Fruit fly (Drosophila melanogaster) whole organism, embryonic: ENCODE results near the gene mthl6.
A peak's percentile ranks its signal among the peaks of the same experiment; 100 is the strongest.

ENCODE experiments used
- CG10366 ChIP-seq: fragments of 200-800 bp; sonication (Bioruptor generic); IDR thresholded peaks from 2 replicates; pipeline ENCODE4 v1.3.6; 2022; ENCODE audit warnings: missing biosample characterization, missing genetic modification characterization
- CG11085 ChIP-seq: fragments of 200-800 bp; sonication (Bioruptor generic); IDR thresholded peaks from 2 replicates; pipeline ENCODE4 v1.3.6; 2022; ENCODE audit warnings: missing biosample characterization, missing genetic modification characterization
- CG12942 ChIP-seq: fragments of 200-800 bp; sonication (Bioruptor generic); optimal IDR thresholded peaks from 3 replicates; lab custom pipeline; 2016; ENCODE audit warnings: missing biosample characterization, missing genetic modification characterization
- CG13624 ChIP-seq: fragments of 200-800 bp; sonication (Bioruptor generic); optimal IDR thresholded peaks from 2 replicates; lab custom pipeline; 2016; ENCODE audit warnings: missing biosample characterization, missing genetic modification characterization
- CG14860 ChIP-seq: fragments of 200-800 bp; sonication (Bioruptor generic); IDR thresholded peaks from 3 replicates; pipeline ENCODE4 v1.3.6; 2022; ENCODE audit warnings: missing biosample characterization, missing genetic modification characterization; ENCODE audit not compliant: partially characterized antibody
- CG1832 ChIP-seq: fragments of 200-800 bp; sonication (Bioruptor generic); optimal IDR thresholded peaks from 2 replicates; lab custom pipeline; 2017; ENCODE audit warnings: missing biosample characterization, mild to moderate bottlenecking, missing genetic modification characterization, inconsistent platforms
- CG18619 ChIP-seq: fragments of 200-800 bp; sonication (Bioruptor generic); optimal IDR thresholded peaks from 3 replicates; lab custom pipeline; 2017; ENCODE audit warnings: missing biosample characterization, mild to moderate bottlenecking, missing genetic modification characterization
- CG2116 ChIP-seq: fragments of 200-800 bp; sonication (Bioruptor generic); optimal IDR thresholded peaks from 3 replicates; lab custom pipeline; 2018; ENCODE audit warnings: missing biosample characterization, mild to moderate bottlenecking, missing genetic modification characterization
- CG2199 ChIP-seq: fragments of 200-800 bp; sonication (Bioruptor generic); IDR thresholded peaks from 3 replicates; pipeline ENCODE4 v1.3.6; 2022; ENCODE audit warnings: missing biosample characterization, missing genetic modification characterization
- CG33557 ChIP-seq: fragments of 200-800 bp; sonication (Bioruptor generic); optimal IDR thresholded peaks from 2 replicates; lab custom pipeline; 2019; ENCODE audit warnings: missing biosample characterization, mild to moderate bottlenecking, missing genetic modification characterization, moderate library complexity
- CG3726 ChIP-seq: fragments of 200-800 bp; sonication (Bioruptor generic); IDR thresholded peaks from 3 replicates; pipeline ENCODE4, ENCODE4 v1.3.6; 2022; ENCODE audit warnings: missing biosample characterization, missing genetic modification characterization
- CG4707 ChIP-seq: fragments of 200-800 bp; sonication (Bioruptor generic); optimal IDR thresholded peaks from 2 replicates; lab custom pipeline; 2018; ENCODE audit warnings: missing biosample characterization, mild to moderate bottlenecking, missing genetic modification characterization, moderate library complexity
- CG7357 ChIP-seq: fragments of 200-800 bp; sonication (Bioruptor generic); IDR thresholded peaks from 3 replicates; pipeline ENCODE4 v1.3.6; 2022; ENCODE audit warnings: missing biosample characterization, missing genetic modification characterization
- CG7786 ChIP-seq: fragments of 200-800 bp; sonication (Bioruptor generic); optimal IDR thresholded peaks from 2 replicates; lab custom pipeline; 2016; ENCODE audit warnings: missing biosample characterization, missing genetic modification characterization
- CG8089 ChIP-seq: fragments of 200-800 bp; sonication (Bioruptor generic); optimal IDR thresholded peaks from 3 replicates; lab custom pipeline; 2016; ENCODE audit warnings: missing biosample characterization, missing genetic modification characterization
- CkIIα-i1 ChIP-seq: fragments of 200-800 bp; sonication (Bioruptor generic); IDR thresholded peaks from 2 replicates; pipeline ENCODE4 v1.3.6; 2022; ENCODE audit warnings: missing biosample characterization, missing genetic modification characterization
- CrebB ChIP-seq: fragments of 200-800 bp; sonication (Bioruptor generic); optimal IDR thresholded peaks from 3 replicates; lab custom pipeline; 2018; ENCODE audit warnings: missing biosample characterization, mild to moderate bottlenecking, missing genetic modification characterization
- Dfd ChIP-seq, 2 experiments: fragments of >200 bp; optimal IDR thresholded peaks; 2 replicates each; lab custom pipeline; 2017; ENCODE audit warnings: missing biosample characterization in 2 of 2, missing genetic modification characterization in 2 of 2
- Drgx ChIP-seq: fragments of 200-800 bp; sonication (Bioruptor generic); IDR thresholded peaks from 2 replicates; pipeline ENCODE4 v1.3.6; 2022; ENCODE audit warnings: missing biosample characterization, missing genetic modification characterization
- E2f2 ChIP-seq: fragments of 200-800 bp; sonication (Bioruptor generic); IDR thresholded peaks from 2 replicates; pipeline ENCODE4 v1.3.6; 2022; ENCODE audit warnings: missing biosample characterization, missing genetic modification characterization
- Gug ChIP-seq: fragments of 200-800 bp; sonication (Bioruptor generic); IDR thresholded peaks from 4 replicates; pipeline ENCODE4 v1.3.6; 2022; ENCODE audit warnings: missing biosample characterization, missing genetic modification characterization
- H2.0 ChIP-seq: fragments of 200-800 bp; sonication (Bioruptor generic); IDR thresholded peaks from 2 replicates; pipeline ENCODE4 v1.3.6; 2022; ENCODE audit warnings: missing biosample characterization, missing genetic modification characterization
- Hmx ChIP-seq: fragments of 200-800 bp; sonication (Bioruptor generic); optimal IDR thresholded peaks from 2 replicates; lab custom pipeline; 2016; ENCODE audit warnings: missing biosample characterization, missing genetic modification characterization
- Jarid2 ChIP-seq: fragments of 200-800 bp; sonication (Bioruptor generic); optimal IDR thresholded peaks from 3 replicates; lab custom pipeline; 2017; ENCODE audit warnings: mild to moderate bottlenecking, missing biosample characterization, missing genetic modification reagents, missing genetic modification characterization
- Lhr ChIP-seq: fragments of 200-800 bp; sonication (Bioruptor generic); optimal IDR thresholded peaks from 3 replicates; lab custom pipeline; 2017; ENCODE audit warnings: mild to moderate bottlenecking, missing biosample characterization, missing genetic modification reagents, missing genetic modification characterization
- Nf-YA ChIP-seq: fragments of 200-800 bp; sonication (Bioruptor generic); IDR thresholded peaks from 2 replicates; pipeline ENCODE4 v1.3.6; 2022; ENCODE audit warnings: missing biosample characterization, missing genetic modification characterization
- Nf-YB ChIP-seq: fragments of 200-800 bp; sonication (Bioruptor generic); optimal IDR thresholded peaks from 3 replicates; lab custom pipeline; 2019; ENCODE audit warnings: missing biosample characterization, mild to moderate bottlenecking, missing genetic modification characterization, moderate library complexity
- Pdp1 ChIP-seq, 2 experiments: fragments of 200-800 bp; sonication (Bioruptor generic); optimal IDR thresholded peaks; 3 replicates each; lab custom pipeline; 2016; ENCODE audit warnings: missing biosample characterization in 2 of 2, missing genetic modification characterization in 2 of 2, mild to moderate bottlenecking in 1 of 2, moderate library complexity in 1 of 2
- Rfx ChIP-seq: fragments of 200-800 bp; sonication (Bioruptor generic); IDR thresholded peaks from 2 replicates; pipeline ENCODE4 v1.3.6; 2022; ENCODE audit warnings: missing biosample characterization, missing genetic modification characterization
- ara ChIP-seq: fragments of 200-800 bp; sonication (Bioruptor generic); IDR thresholded peaks from 2 replicates; pipeline ENCODE4 v1.3.6; 2022; ENCODE audit warnings: missing biosample characterization, missing genetic modification characterization
- chinmo ChIP-seq: fragments of 200-800 bp; sonication (Bioruptor generic); IDR thresholded peaks from 4 replicates; pipeline ENCODE4 v1.3.6; 2022; ENCODE audit warnings: missing biosample characterization, missing genetic modification characterization; ENCODE audit not compliant: partially characterized antibody
- ci ChIP-seq: fragments of 200-800 bp; sonication (Bioruptor generic); IDR thresholded peaks from 3 replicates; pipeline ENCODE4 v1.3.6; 2022; ENCODE audit warnings: missing biosample characterization, missing genetic modification characterization
- danr ChIP-seq: fragments of 200-800 bp; sonication (Bioruptor generic); IDR thresholded peaks from 2 replicates; pipeline ENCODE4 v1.3.6; 2022; ENCODE audit warnings: missing biosample characterization, missing genetic modification characterization
- exex ChIP-seq: fragments of 200-800 bp; sonication (Bioruptor generic); optimal IDR thresholded peaks from 4 replicates; lab custom pipeline; 2018; ENCODE audit warnings: missing biosample characterization, mild to moderate bottlenecking, missing genetic modification characterization, moderate library complexity
- fd96Cb ChIP-seq: fragments of 200-800 bp; sonication (Bioruptor generic); optimal IDR thresholded peaks from 2 replicates; lab custom pipeline; 2018; ENCODE audit warnings: missing biosample characterization, mild to moderate bottlenecking, missing genetic modification characterization, moderate library complexity
- hb ChIP-seq: fragments of 200-800 bp; sonication (Bioruptor generic); IDR thresholded peaks from 3 replicates; pipeline ENCODE4 v1.3.6; 2022; ENCODE audit warnings: missing biosample characterization, missing genetic modification characterization; ENCODE audit not compliant: partially characterized antibody
- oc ChIP-seq: fragments of 200-800 bp; sonication (Bioruptor generic); optimal IDR thresholded peaks from 2 replicates; lab custom pipeline; 2018; ENCODE audit warnings: missing biosample characterization, mild to moderate bottlenecking, missing genetic modification characterization, moderate library complexity
- pnt ChIP-seq: fragments of 200-800 bp; sonication (Bioruptor generic); optimal IDR thresholded peaks from 3 replicates; lab custom pipeline; 2016; ENCODE audit warnings: missing biosample characterization, missing genetic modification characterization
- ranshi ChIP-seq: fragments of 200-800 bp; sonication (Bioruptor generic); IDR thresholded peaks from 2 replicates; pipeline ENCODE4 v1.3.6; 2022; ENCODE audit warnings: missing biosample characterization, missing genetic modification characterization
- scrt ChIP-seq: fragments of 200-800 bp; sonication (Bioruptor generic); optimal IDR thresholded peaks from 2 replicates; lab custom pipeline; 2018; ENCODE audit warnings: missing biosample characterization, mild to moderate bottlenecking, missing genetic modification characterization, moderate library complexity
- sens ChIP-seq: fragments of 200-800 bp; sonication (Bioruptor generic); peaks from one replicate; lab custom pipeline; 2016; ENCODE audit warnings: missing biosample characterization, missing genetic modification characterization
- shn ChIP-seq: fragments of 200-800 bp; sonication (Bioruptor generic); optimal IDR thresholded peaks from 3 replicates; lab custom pipeline; 2016; ENCODE audit warnings: missing biosample characterization, missing genetic modification characterization
- tio ChIP-seq: fragments of 200-800 bp; sonication (Bioruptor generic); optimal IDR thresholded peaks from 2 replicates; lab custom pipeline; 2017; ENCODE audit warnings: missing biosample characterization, missing genetic modification characterization, inconsistent platforms
- trh ChIP-seq: fragments of 200-800 bp; sonication (Bioruptor generic); optimal IDR thresholded peaks from 2 replicates; lab custom pipeline; 2016; ENCODE audit warnings: missing biosample characterization, missing genetic modification characterization
- tup ChIP-seq: fragments of 200-800 bp; sonication (Bioruptor generic); optimal IDR thresholded peaks from 2 replicates; lab custom pipeline; 2016; ENCODE audit warnings: missing biosample characterization, mild to moderate bottlenecking, missing genetic modification characterization, moderate library complexity
- wek ChIP-seq: fragments of 200-800 bp; sonication (Bioruptor generic); optimal IDR thresholded peaks from 3 replicates; lab custom pipeline; 2018; ENCODE audit warnings: missing biosample characterization, mild to moderate bottlenecking, missing genetic modification characterization, moderate library complexity
- zen ChIP-seq: fragments of 200-800 bp; sonication (Bioruptor generic); optimal IDR thresholded peaks from 3 replicates; lab custom pipeline; 2018; ENCODE audit warnings: missing biosample characterization, mild to moderate bottlenecking, missing genetic modification characterization, moderate library complexity

mthl6 gene

dm6 chr3L:7529081-7530021, 43.6 kb downstream of the mthl6 start (continued):
- TF ChIP-seq shn (GFP tag; lab: Kevin White, UChicago), result peak; percentile 39
- TF ChIP-seq exex (tag; lab: Kevin White, UChicago), result peak; percentile 79
- TF ChIP-seq Hmx (GFP tag; lab: Kevin White, UChicago), result no peak
- TF ChIP-seq chinmo, result no peak
- TF ChIP-seq CG13624, result no peak
- TF ChIP-seq hb (GFP tag; lab: Robert Waterston, UW), result no peak
- no peak for TF ChIP-seq ci (GFP tag; lab: Robert Waterston, UW)
- no peak for TF ChIP-seq trh (GFP tag; lab: Kevin White, UChicago)
- TF ChIP-seq Rfx (GFP tag; lab: Robert Waterston, UW), result peak; percentile 59; the same call in 1 of the 2 replicates
- TF ChIP-seq CG18619 (GFP tag; lab: Kevin White, UChicago), result no peak
- TF ChIP-seq Gug (GFP tag; lab: Robert Waterston, UW), result peak; percentile 33; the same call in 2 of the 4 replicates
- no peak for TF ChIP-seq CG12942 (GFP tag; lab: Kevin White, UChicago)
- TF ChIP-seq tup (GFP tag; lab: Kevin White, UChicago), result no peak
- no peak for TF ChIP-seq CG7786 (GFP tag; lab: Kevin White, UChicago)
- no peak for TF ChIP-seq Nf-YA
- no peak for TF ChIP-seq Dfd (GFP tag; optimal IDR thresholded peaks at IDR 0.05; lab: Kevin White, UChicago)
- no peak for TF ChIP-seq CG7357 (GFP tag; lab: Robert Waterston, UW)
- TF ChIP-seq CG8089, result no peak
- TF ChIP-seq CG10366 (GFP tag; lab: Robert Waterston, UW), result no peak
- TF ChIP-seq CG4707, result peak; percentile 60

dm6 chr3L:7530461-7531338, 44.9 kb downstream of the mthl6 start:
- TF ChIP-seq scrt (GFP tag; lab: Kevin White, UChicago) (no peak), CG2199 (GFP tag; lab: Robert Waterston, UW) (0 out of 3 replicates have a peak, but pooled peaks have one; percentile 65), Jarid2 (no peak), CG33557 (GFP tag; lab: Kevin White, UChicago) (no peak), oc (tag; lab: Kevin White, UChicago) (no peak), wek (GFP tag; lab: Kevin White, UChicago) (no peak), Drgx (GFP tag; lab: Robert Waterston, UW) (no peak), CG14860 (GFP tag; lab: Robert Waterston, UW) (no peak), H2.0 (GFP tag; lab: Robert Waterston, UW) (no peak), Pdp1 (GFP tag; optimal IDR thresholded peaks at IDR 0.05; lab: Kevin White, UChicago) (peak in 1 of 2 experiments; percentile 59), CG1832 (GFP tag; lab: Kevin White, UChicago) (no peak), sens (GFP tag; lab: Kevin White, UChicago) (peak; percentile 20), tio (no peak), E2f2 (GFP tag; lab: Robert Waterston, UW) (no peak), CG3726 (no peak), fd96Cb (tag; lab: Kevin White, UChicago) (no peak), ranshi (GFP tag; lab: Robert Waterston, UW) (no peak), zen (no peak), CG11085 (no peak), CrebB (tag; lab: Kevin White, UChicago) (no peak), CkIIα-i1 (no peak), danr (no peak), Nf-YB (GFP tag; lab: Kevin White, UChicago) (no peak), Lhr (GFP tag; lab: Kevin White, UChicago) (no peak), CG2116 (GFP tag; lab: Kevin White, UChicago) (no peak), pnt (no peak), ara (GFP tag; lab: Robert Waterston, UW) (no peak)
